Worm (Caenorhabditis elegans) whole organism, late embryonic: ENCODE data around the gene srx-46.

Source experiments
- C08G9.2 ChIP-seq: sonication (generic microtip); optimal IDR thresholded peaks from 2 replicates; lab custom pipeline; 2016; ENCODE audit warnings: mild to moderate bottlenecking, missing genetic modification characterization, moderate library complexity, missing compliant biosample characterization
- C38D4.7 ChIP-seq: fragments of 200-800 bp; sonication (Bioruptor generic); optimal IDR thresholded peaks from 2 replicates; lab custom pipeline; 2018; ENCODE audit warnings: mild to moderate bottlenecking, missing genetic modification characterization, moderate library complexity, missing compliant biosample characterization
- F13H6.1 ChIP-seq: sonication (generic microtip); optimal IDR thresholded peaks from 2 replicates; lab custom pipeline; 2016; ENCODE audit warnings: missing genetic modification characterization, missing compliant biosample characterization
- Y22D7AL.16 ChIP-seq: sonication (generic microtip); optimal IDR thresholded peaks from 2 replicates; lab custom pipeline; 2016; ENCODE audit warnings: missing genetic modification characterization, missing compliant biosample characterization
- ahr-1 ChIP-seq: sonication (generic microtip); optimal IDR thresholded peaks from 2 replicates; lab custom pipeline; 2016; ENCODE audit warnings: missing genetic modification characterization, missing compliant biosample characterization
- ceh-14 ChIP-seq: sonication (generic microtip); optimal IDR thresholded peaks from 2 replicates; lab custom pipeline; 2016; ENCODE audit warnings: missing genotype, missing genetic modification characterization, missing compliant biosample characterization
- ceh-19 ChIP-seq: fragments of 200-800 bp; sonication (Bioruptor generic); optimal IDR thresholded peaks from 2 replicates; lab custom pipeline; 2018; ENCODE audit warnings: mild to moderate bottlenecking, missing genetic modification characterization, missing compliant biosample characterization
- ceh-2 ChIP-seq: sonication (generic microtip); optimal IDR thresholded peaks from 2 replicates; lab custom pipeline; 2016; ENCODE audit warnings: missing genotype, missing genetic modification characterization, missing compliant biosample characterization
- ceh-31 ChIP-seq: sonication (generic microtip); optimal IDR thresholded peaks from 2 replicates; lab custom pipeline; 2016; ENCODE audit warnings: missing genetic modification characterization, missing compliant biosample characterization
- ceh-34 ChIP-seq: sonication (generic microtip); optimal IDR thresholded peaks from 2 replicates; lab custom pipeline; 2016; ENCODE audit warnings: mild to moderate bottlenecking, missing genetic modification characterization, missing compliant biosample characterization
- ceh-45 ChIP-seq: fragments of 200-800 bp; sonication (Bioruptor generic); IDR thresholded peaks from 2 replicates; pipeline ENCODE4 v1.3.6; 2022; ENCODE audit warnings: missing genetic modification reagents, missing genetic modification characterization, missing compliant biosample characterization
- ceh-6 ChIP-seq: fragments of 200-800 bp; sonication (Bioruptor generic); optimal IDR thresholded peaks from 2 replicates; lab custom pipeline; 2018; ENCODE audit warnings: mild to moderate bottlenecking, missing genetic modification characterization, missing compliant biosample characterization
- ceh-9 ChIP-seq: sonication (generic microtip); optimal IDR thresholded peaks from 2 replicates; lab custom pipeline; 2016; ENCODE audit warnings: mild to moderate bottlenecking, missing genetic modification characterization, inconsistent platforms, missing compliant biosample characterization
- che-1 ChIP-seq: sonication (generic microtip); optimal IDR thresholded peaks from 2 replicates; lab custom pipeline; 2016; ENCODE audit warnings: mild to moderate bottlenecking, missing genetic modification characterization, missing compliant biosample characterization
- dve-1 ChIP-seq: sonication (generic microtip); optimal IDR thresholded peaks from 2 replicates; lab custom pipeline; 2017; ENCODE audit warnings: antibody characterized with exemption, mild to moderate bottlenecking, missing genetic modification characterization, missing compliant biosample characterization
- elt-2 ChIP-seq: sonication (generic microtip); optimal IDR thresholded peaks from 2 replicates; lab custom pipeline; 2016; ENCODE audit warnings: missing genetic modification reagents, missing genetic modification characterization, missing compliant biosample characterization
- ets-4 ChIP-seq: sonication (generic microtip); optimal IDR thresholded peaks from 2 replicates; lab custom pipeline; 2016; ENCODE audit warnings: missing genetic modification characterization, missing compliant biosample characterization
- fax-1 ChIP-seq: sonication (generic microtip); optimal IDR thresholded peaks from 2 replicates; lab custom pipeline; 2016; ENCODE audit warnings: missing genotype, missing genetic modification characterization, missing compliant biosample characterization
- gmeb-2 ChIP-seq: sonication (generic microtip); optimal IDR thresholded peaks from 2 replicates; lab custom pipeline; 2016; ENCODE audit warnings: missing genetic modification characterization, inconsistent platforms, missing compliant biosample characterization
- hlh-15 ChIP-seq: sonication (generic microtip); optimal IDR thresholded peaks from 2 replicates; lab custom pipeline; 2016; ENCODE audit warnings: missing genetic modification characterization, missing compliant biosample characterization
- hlh-6 ChIP-seq: sonication (generic microtip); optimal IDR thresholded peaks from 2 replicates; lab custom pipeline; 2016; ENCODE audit warnings: missing genotype, missing genetic modification characterization, missing compliant biosample characterization
- hlh-8 ChIP-seq: sonication (generic microtip); optimal IDR thresholded peaks from 2 replicates; lab custom pipeline; 2016; ENCODE audit warnings: missing genotype, missing genetic modification characterization, missing compliant biosample characterization
- nfya-1 ChIP-seq: sonication (generic microtip); optimal IDR thresholded peaks from 2 replicates; lab custom pipeline; 2017; ENCODE audit warnings: missing genetic modification characterization, mild to moderate bottlenecking, missing compliant biosample characterization, antibody characterized with exemption, moderate library complexity
- nhr-11 ChIP-seq: fragments of 150-350 bp; optimal IDR thresholded peaks from 2 replicates; lab custom pipeline; 2014; ENCODE audit warnings: missing biosample characterization, missing genetic modification characterization
- npax-4 ChIP-seq: sonication (generic microtip); optimal IDR thresholded peaks from 2 replicates; lab custom pipeline; 2016; ENCODE audit warnings: missing genetic modification characterization, missing compliant biosample characterization
- odd-2 ChIP-seq: sonication (generic microtip); optimal IDR thresholded peaks from 2 replicates; lab custom pipeline; 2017; ENCODE audit warnings: antibody characterized with exemption, mild to moderate bottlenecking, missing genetic modification characterization, missing compliant biosample characterization
- pat-9 ChIP-seq: fragments of 200-800 bp; sonication (Bioruptor generic); optimal IDR thresholded peaks from 2 replicates; lab custom pipeline; 2018; ENCODE audit warnings: mild to moderate bottlenecking, missing genetic modification characterization, moderate library complexity, missing compliant biosample characterization
- syd-9 ChIP-seq: sonication (generic microtip); optimal IDR thresholded peaks from 2 replicates; lab custom pipeline; 2016; ENCODE audit warnings: mild to moderate bottlenecking, missing genetic modification characterization, moderate library complexity, missing compliant biosample characterization
- ttx-3 ChIP-seq: sonication (generic microtip); optimal IDR thresholded peaks from 2 replicates; lab custom pipeline; 2016; ENCODE audit warnings: missing genetic modification reagents, missing genetic modification characterization, missing compliant biosample characterization
- unc-3 ChIP-seq, 2 experiments: fragments of 200-800 bp in 1 of 2; sonication (Bioruptor generic) in 1 of 2; sonication (generic microtip) in 1 of 2; conservative IDR thresholded peaks in 1 of 2; optimal IDR thresholded peaks in 1 of 2; 2 replicates each; pipeline versions ENCODE4 v1.3.6 to Lab custom; 2016 to 2022; ENCODE audit warnings: missing compliant biosample characterization in 2 of 2, missing genetic modification characterization in 2 of 2, missing genetic modification reagents in 1 of 2
- unc-42 ChIP-seq: sonication (generic microtip); optimal IDR thresholded peaks from 2 replicates; lab custom pipeline; 2016; ENCODE audit warnings: missing genotype, missing genetic modification characterization, missing compliant biosample characterization
- ztf-16 ChIP-seq: sonication (generic microtip); optimal IDR thresholded peaks from 2 replicates; lab custom pipeline; 2017; ENCODE audit warnings: missing genetic modification characterization, missing compliant biosample characterization

Gene srx-46

ce11 chrV:9355371-9355770, 2.3 kb downstream of the srx-46 start, which contains the start of gene ttr-40:
ttr-40 (minus strand) TSS chrV:9355471.
- TF ChIP-seq ztf-16 (tag; lab: Kevin White, UChicago) (no peak), unc-3 (GFP tag; conservative IDR thresholded peaks at IDR 0.05; lab: Robert Waterston, UW) (no peak), unc-3 (tag; optimal IDR thresholded peaks at IDR 0.05; lab: Kevin White, UChicago) (no peak), ceh-45 (no peak), npax-4 (tag; lab: Kevin White, UChicago) (no peak), nfya-1 (no peak)

ce11 chrV:9356345-9356744, 3.3 kb downstream of the srx-46 start, which contains the start of gene ttr-49:
ttr-49 (minus strand) TSS chrV:9356515.
- TF ChIP-seq ceh-9 (tag; lab: Kevin White, UChicago) (no peak), ets-4 (tag; lab: Kevin White, UChicago) (no peak), pat-9 (tag; lab: Kevin White, UChicago) (no peak), ceh-45 (no peak), ceh-2 (tag; lab: Kevin White, UChicago) (no peak)

ce11 chrV:9359674-9360073, 6.6 kb downstream of the srx-46 start, which contains the start of gene gpa-3:
gpa-3 (minus strand) TSS chrV:9359774.
- TF ChIP-seq ceh-31 (tag; lab: Kevin White, UChicago) = no peak
- TF ChIP-seq ceh-19 (GFP tag; lab: Kevin White, UChicago) = no peak
- TF ChIP-seq fax-1 (tag; lab: Kevin White, UChicago) = no peak
- TF ChIP-seq hlh-6 (tag; lab: Kevin White, UChicago) = no peak
- no peak for TF ChIP-seq dve-1
- no peak for TF ChIP-seq nhr-11 (tag; lab: Kevin White, UChicago)
- TF ChIP-seq ceh-6 (GFP tag; lab: Kevin White, UChicago) = no peak
- no peak for TF ChIP-seq syd-9 (tag; lab: Kevin White, UChicago)
- no peak for TF ChIP-seq ceh-34 (tag; lab: Kevin White, UChicago)

ce11 chrV:9370986-9371385, 17.9 kb downstream of the srx-46 start, which contains the start of gene E02C12.6:
E02C12.6 (minus strand) TSS chrV:9371086.
- TF ChIP-seq hlh-15 (tag; lab: Kevin White, UChicago) (no peak), ceh-14 (no peak), hlh-8 (tag; lab: Kevin White, UChicago) (no peak), unc-3 (GFP tag; conservative IDR thresholded peaks at IDR 0.05; lab: Robert Waterston, UW) (no peak), unc-3 (tag; optimal IDR thresholded peaks at IDR 0.05; lab: Kevin White, UChicago) (no peak), ceh-2 (tag; lab: Kevin White, UChicago) (no peak), che-1 (tag; lab: Kevin White, UChicago) (no peak), C38D4.7 (no peak), ceh-45 (no peak), ztf-16 (tag; lab: Kevin White, UChicago) (no peak), unc-42 (tag; lab: Kevin White, UChicago) (no peak), ttx-3 (tag; lab: Kevin White, UChicago) (no peak), gmeb-2 (tag; lab: Kevin White, UChicago) (no peak), ets-4 (tag; lab: Kevin White, UChicago) (no peak), C08G9.2 (tag; lab: Kevin White, UChicago) (no peak), F13H6.1 (no peak), odd-2 (no peak), Y22D7AL.16 (no peak)

- TF ChIP-seq elt-2 (tag; lab: Kevin White, UChicago) (peak; percentile 35), ahr-1 (tag; lab: Kevin White, UChicago) (no peak), hlh-15 (tag; lab: Kevin White, UChicago) (no peak)
Measured at ce11 chrV:9373473-9373872, 20.4 kb downstream of the srx-46 start, which contains the start of gene E02C12.8. E02C12.8 (minus strand) TSS chrV:9373613.
